Worm (Caenorhabditis elegans) whole organism, L4 larva: Measurements from ENCODE around the gene F02E11.3.
"Not testable (repeated sequence)": the region's sequence is repeated elsewhere in the genome, so short reads cannot be mapped to it uniquely, and the experiment has no call there.

Source experiments
- D1046.2 ChIP-seq: fragments of 200-800 bp; sonication (Bioruptor generic); IDR thresholded peaks from 2 replicates; pipeline ENCODE4 v1.3.6; 2022; ENCODE audit warnings: missing genetic modification characterization, missing compliant biosample characterization
- F37D6.2 ChIP-seq: sonication (generic microtip); optimal IDR thresholded peaks from 2 replicates; lab custom pipeline; 2016; ENCODE audit warnings: mild to moderate bottlenecking, missing genetic modification characterization, missing compliant biosample characterization
- T26A8.4 ChIP-seq: fragments of 200-800 bp; sonication (Bioruptor generic); IDR thresholded peaks from 2 replicates; pipeline ENCODE4 v1.3.6; 2022; ENCODE audit warnings: missing genetic modification characterization, missing compliant biosample characterization
- Y5F2A.4 ChIP-seq: fragments of 200-800 bp; sonication (Bioruptor generic); optimal IDR thresholded peaks from 2 replicates; lab custom pipeline; 2018; ENCODE audit warnings: mild to moderate bottlenecking, missing genetic modification characterization, missing compliant biosample characterization
- aly-2 ChIP-seq: sonication (generic microtip); optimal IDR thresholded peaks from 2 replicates; lab custom pipeline; 2018; ENCODE audit warnings: missing biosample characterization, missing genetic modification characterization
- ceh-28 ChIP-seq: fragments of 150-350 bp; optimal IDR thresholded peaks from 2 replicates; lab custom pipeline; 2014; ENCODE audit warnings: missing biosample characterization, missing genetic modification reagents, missing genetic modification characterization
- ceh-32 ChIP-seq: sonication (generic microtip); optimal IDR thresholded peaks from 2 replicates; lab custom pipeline; 2016; ENCODE audit warnings: mild to moderate bottlenecking, missing genetic modification characterization, missing compliant biosample characterization; ENCODE audit not compliant: poor library complexity
- ceh-44 ChIP-seq: fragments of 200-800 bp; sonication (Bioruptor generic); IDR thresholded peaks from 2 replicates; pipeline ENCODE4 v1.3.6; 2022; ENCODE audit warnings: missing genetic modification reagents, missing genetic modification characterization, missing compliant biosample characterization
- daf-16 ChIP-seq, 3 experiments: sonication (generic microtip); optimal IDR thresholded peaks; 2 replicates each; lab custom pipeline; 2016 to 2017; ENCODE audit warnings: missing genetic modification characterization in 3 of 3, missing genetic modification reagents in 3 of 3, mild to moderate bottlenecking in 2 of 3, missing compliant biosample characterization in 2 of 3, missing biosample characterization in 1 of 3, moderate library complexity in 1 of 3
- dmd-6 ChIP-seq: fragments of 200-800 bp; sonication (Bioruptor generic); IDR thresholded peaks from 2 replicates; pipeline ENCODE4 v1.3.6; 2022; ENCODE audit warnings: missing genetic modification reagents, missing genetic modification characterization, missing compliant biosample characterization
- dpl-1 ChIP-seq: fragments of 150-350 bp; optimal IDR thresholded peaks from 2 replicates; lab custom pipeline; 2014; ENCODE audit warnings: missing biosample characterization, missing genetic modification reagents, missing genetic modification characterization
- duxl-1 ChIP-seq: sonication (generic microtip); optimal IDR thresholded peaks from 2 replicates; lab custom pipeline; 2016; ENCODE audit warnings: mild to moderate bottlenecking, missing genetic modification characterization, moderate library complexity, missing compliant biosample characterization; ENCODE audit not compliant: poor library complexity
- dve-1 ChIP-seq: sonication (generic microtip); optimal IDR thresholded peaks from 2 replicates; lab custom pipeline; 2017; ENCODE audit warnings: antibody characterized with exemption, mild to moderate bottlenecking, missing genetic modification characterization, missing compliant biosample characterization; ENCODE audit not compliant: insufficient read depth
- fkh-10 ChIP-seq: fragments of 150-350 bp; optimal IDR thresholded peaks from 2 replicates; lab custom pipeline; 2014; ENCODE audit warnings: missing biosample characterization, missing genetic modification reagents, missing genetic modification characterization
- hlh-11 ChIP-seq: fragments of 200-800 bp; sonication (Bioruptor generic); optimal IDR thresholded peaks from 2 replicates; lab custom pipeline; 2018; ENCODE audit warnings: mild to moderate bottlenecking, missing genetic modification characterization, missing compliant biosample characterization
- hlh-30 ChIP-seq: sonication (generic microtip); optimal IDR thresholded peaks from 2 replicates; lab custom pipeline; 2017; ENCODE audit warnings: antibody characterized with exemption, mild to moderate bottlenecking, missing genetic modification characterization, missing compliant biosample characterization; ENCODE audit not compliant: insufficient read depth
- lin-29 ChIP-seq: fragments of 200-800 bp; sonication (Bioruptor generic); IDR thresholded peaks from 2 replicates; pipeline ENCODE4 v1.3.6; 2022; ENCODE audit warnings: missing genetic modification reagents, missing genetic modification characterization, missing compliant biosample characterization
- mdt-29 ChIP-seq: fragments of 200-800 bp; sonication (Bioruptor generic); IDR thresholded peaks from 2 replicates; pipeline ENCODE4 v1.3.6; 2022; ENCODE audit warnings: missing genetic modification reagents, missing genetic modification characterization, missing compliant biosample characterization
- nhr-102 ChIP-seq: sonication (generic microtip); optimal IDR thresholded peaks from 2 replicates; lab custom pipeline; 2016; ENCODE audit warnings: mild to moderate bottlenecking, missing genetic modification characterization, moderate library complexity, missing compliant biosample characterization
- nhr-11 ChIP-seq: fragments of 150-350 bp; optimal IDR thresholded peaks from 2 replicates; lab custom pipeline; 2014; ENCODE audit warnings: missing biosample characterization, missing genetic modification characterization
- nhr-111 ChIP-seq: fragments of 200-800 bp; sonication (Bioruptor generic); optimal IDR thresholded peaks from 2 replicates; lab custom pipeline; 2018; ENCODE audit warnings: mild to moderate bottlenecking, missing genetic modification characterization, missing compliant biosample characterization
- nhr-28 ChIP-seq: fragments of 150-350 bp; optimal IDR thresholded peaks from 2 replicates; lab custom pipeline; 2014; ENCODE audit warnings: missing biosample characterization, missing genetic modification characterization
- nhr-77 ChIP-seq: fragments of 150-350 bp; optimal IDR thresholded peaks from 2 replicates; lab custom pipeline; 2014; ENCODE audit warnings: missing biosample characterization, missing genetic modification characterization
- php-3 ChIP-seq: fragments of 200-800 bp; sonication (Bioruptor generic); IDR thresholded peaks from 2 replicates; pipeline ENCODE4 v1.3.6; 2022; ENCODE audit warnings: missing genetic modification reagents, missing genetic modification characterization, missing compliant biosample characterization
- pqm-1 ChIP-seq: sonication (generic microtip); optimal IDR thresholded peaks from 2 replicates; lab custom pipeline; 2017; ENCODE audit warnings: missing biosample characterization, missing genetic modification characterization
- unc-130 ChIP-seq: sonication (generic microtip); optimal IDR thresholded peaks from 2 replicates; lab custom pipeline; 2016; ENCODE audit warnings: missing genetic modification reagents, missing genetic modification characterization, missing compliant biosample characterization
- unc-62 ChIP-seq, 3 experiments: fragments of 150-350 bp in 1 of 3; sonication (generic microtip); optimal IDR thresholded peaks in 2 of 3; peaks in 1 of 3; 1 replicate in 1 of 3; 2 replicates in 2 of 3; lab custom pipeline; 2014 to 2017; ENCODE audit warnings: missing biosample characterization in 3 of 3, missing genetic modification characterization in 3 of 3, missing genetic modification reagents in 3 of 3, missing genotype in 1 of 3
- vab-7 ChIP-seq: fragments of 200-800 bp; sonication (Bioruptor generic); IDR thresholded peaks from 2 replicates; pipeline ENCODE4 v1.3.6; 2022; ENCODE audit warnings: missing genetic modification reagents, missing genetic modification characterization, missing compliant biosample characterization
- zfp-2 ChIP-seq: sonication (generic microtip); optimal IDR thresholded peaks from 2 replicates; lab custom pipeline; 2016; ENCODE audit warnings: mild to moderate bottlenecking, missing genetic modification characterization, missing compliant biosample characterization
- zip-2 ChIP-seq: fragments of 150-350 bp; optimal IDR thresholded peaks from 2 replicates; lab custom pipeline; 2014; ENCODE audit warnings: missing biosample characterization, missing genetic modification characterization

The F02E11.3 gene

DNA sequence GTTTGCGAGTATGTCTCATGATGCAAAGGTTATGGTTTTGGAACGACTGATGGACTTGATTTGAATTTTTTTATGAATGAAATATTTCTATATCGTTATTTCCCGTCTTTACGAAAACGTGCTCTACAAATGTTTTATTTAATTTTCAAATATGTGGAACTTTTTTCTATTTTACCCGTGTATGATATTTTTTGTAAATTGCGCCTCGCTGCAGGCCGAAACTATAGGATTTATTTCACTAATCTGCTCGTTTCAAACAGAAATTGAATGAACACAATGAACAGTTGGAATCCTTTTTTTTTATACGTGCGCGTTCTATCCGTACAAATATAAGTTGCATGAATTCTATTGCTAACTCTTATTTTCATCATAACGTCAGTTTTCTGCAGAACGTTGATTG, 23.1 kb upstream of the F02E11.3 start, which contains the start of gene btb-18:
TSS of gene btb-18 (plus strand) at position 301 of the 400 bp plus-strand sequence.
- TF ChIP-seq dve-1 (tag; lab: Kevin White, UChicago) (peak; percentile 39), daf-16 (GFP tag; optimal IDR thresholded peaks at IDR 0.05; lab: Kevin White, UChicago) (no peak), daf-16 (tag; optimal IDR thresholded peaks at IDR 0.05; lab: Kevin White, UChicago) (peak; percentile 50), lin-29 (GFP tag; lab: Robert Waterston, UW) (no peak)

DNA sequence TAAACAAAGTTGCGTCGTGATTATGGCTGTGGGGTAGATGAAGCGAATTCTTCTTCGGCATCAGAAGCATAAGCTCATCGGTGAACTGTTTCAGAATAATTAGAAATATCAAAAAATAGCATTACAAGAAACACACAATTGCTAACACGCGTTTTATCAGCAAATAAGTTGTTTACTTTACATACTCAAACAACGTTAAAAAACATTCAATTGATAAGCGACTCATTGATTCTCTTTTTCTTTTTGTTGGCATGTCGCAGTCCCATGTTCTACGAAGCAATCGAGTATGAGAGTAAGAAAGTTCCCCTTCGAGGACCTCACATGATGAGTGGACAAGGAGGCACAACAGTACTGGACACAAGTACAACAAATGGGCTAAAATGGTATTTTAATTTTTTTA, 21.8 kb upstream of the F02E11.3 start, which contains the start of gene btb-16:
TSS of gene btb-16 (plus strand) at position 240 of the 400 bp plus-strand sequence.
- TF ChIP-seq hlh-30 (tag; lab: Kevin White, UChicago) (peak; percentile 26), pqm-1 (peak; percentile 1), ceh-28 (tag; lab: Kevin White, UChicago) (no peak), Y5F2A.4 (GFP tag; lab: Kevin White, UChicago) (no peak), vab-7 (GFP tag; lab: Robert Waterston, UW) (no peak), nhr-77 (tag; lab: Kevin White, UChicago) (no peak), nhr-102 (tag; lab: Kevin White, UChicago) (no peak), nhr-11 (tag; lab: Kevin White, UChicago) (no peak), T26A8.4 (GFP tag; lab: Robert Waterston, UW) (no peak), zip-2 (tag; lab: Kevin White, UChicago) (no peak), nhr-111 (GFP tag; lab: Kevin White, UChicago) (no peak), fkh-10 (GFP tag; lab: Kevin White, UChicago) (no peak), D1046.2 (GFP tag; lab: Robert Waterston, UW) (no peak), ceh-32 (tag; lab: Kevin White, UChicago) (no peak), dmd-6 (GFP tag; lab: Robert Waterston, UW) (0 out of 2 replicates have a peak, but pooled peaks have one; percentile 13), hlh-11 (tag; lab: Kevin White, UChicago) (peak; percentile 9), nhr-28 (tag; lab: Kevin White, UChicago) (peak; percentile 36), daf-16 (GFP tag; optimal IDR thresholded peaks at IDR 0.05; lab: Kevin White, UChicago) (no peak), daf-16 (tag; optimal IDR thresholded peaks at IDR 0.05; lab: Kevin White, UChicago) (peak; percentile 91), dve-1 (tag; lab: Kevin White, UChicago) (peak; percentile 40), mdt-29 (no peak)

DNA sequence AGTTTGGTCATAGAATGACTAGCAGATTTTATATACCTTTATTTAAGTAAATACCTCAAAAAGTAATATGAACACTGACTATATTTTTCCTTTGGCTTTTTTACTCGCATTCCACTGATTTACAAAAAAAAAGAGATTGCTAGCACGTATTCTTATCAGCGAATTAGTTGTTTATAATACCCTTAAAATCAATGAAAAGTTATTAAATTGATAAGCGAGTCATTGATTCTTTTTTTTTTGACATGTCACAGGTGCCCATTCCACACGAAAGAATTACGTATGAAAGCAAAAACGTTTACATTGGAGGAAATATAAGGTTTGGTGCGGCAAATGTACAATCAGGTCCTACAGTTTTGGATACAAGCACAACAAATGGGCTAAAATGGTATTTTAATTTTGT, 20.4 kb upstream of the F02E11.3 start, which contains the start of gene btb-17:
TSS of gene btb-17 (plus strand) at position 213 of the 400 bp plus-strand sequence.
- TF ChIP-seq php-3 (GFP tag; lab: Robert Waterston, UW) (0 out of 2 replicates have a peak, but pooled peaks have one; percentile 59), hlh-11 (tag; lab: Kevin White, UChicago) (peak; percentile 24), dmd-6 (GFP tag; lab: Robert Waterston, UW) (peak; percentile 62), pqm-1 (peak; percentile 54), nhr-28 (tag; lab: Kevin White, UChicago) (peak; percentile 52), zfp-2 (tag; lab: Kevin White, UChicago) (no peak), mdt-29 (no peak), F37D6.2 (tag; lab: Kevin White, UChicago) (no peak), daf-16 (GFP tag; optimal IDR thresholded peaks at IDR 0.05; lab: Kevin White, UChicago) (no peak), daf-16 (tag; optimal IDR thresholded peaks at IDR 0.05; lab: Kevin White, UChicago) (peak; percentile 92)

DNA sequence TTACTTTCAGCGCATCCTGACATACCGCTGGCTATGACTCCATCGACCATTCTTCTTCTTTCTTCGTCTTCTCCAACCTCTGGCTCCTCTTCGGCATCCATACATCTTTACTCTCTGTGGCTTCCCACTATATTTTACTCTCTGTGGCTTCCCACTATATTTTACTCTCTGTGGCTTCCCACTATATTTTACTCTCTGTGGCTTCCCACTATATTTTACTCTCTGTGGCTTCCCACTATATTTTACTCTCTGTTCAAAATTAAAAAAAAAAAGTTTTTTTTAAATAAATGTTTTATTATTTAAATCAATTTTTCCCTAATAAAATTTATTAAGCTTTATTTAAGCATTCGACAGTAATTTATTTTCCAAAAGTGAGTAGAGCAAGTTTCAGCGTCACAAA, 15.7 kb upstream of the F02E11.3 start, which contains the start of gene F39E9.14:
TSS of gene F39E9.14 (minus strand) at position 101 of the 400 bp plus-strand sequence.
- not testable (repeated sequence) for TF ChIP-seq unc-130 (GFP tag; lab: Kevin White, UChicago); ceh-44 (GFP tag; lab: Robert Waterston, UW); F37D6.2 (tag; lab: Kevin White, UChicago)

DNA sequence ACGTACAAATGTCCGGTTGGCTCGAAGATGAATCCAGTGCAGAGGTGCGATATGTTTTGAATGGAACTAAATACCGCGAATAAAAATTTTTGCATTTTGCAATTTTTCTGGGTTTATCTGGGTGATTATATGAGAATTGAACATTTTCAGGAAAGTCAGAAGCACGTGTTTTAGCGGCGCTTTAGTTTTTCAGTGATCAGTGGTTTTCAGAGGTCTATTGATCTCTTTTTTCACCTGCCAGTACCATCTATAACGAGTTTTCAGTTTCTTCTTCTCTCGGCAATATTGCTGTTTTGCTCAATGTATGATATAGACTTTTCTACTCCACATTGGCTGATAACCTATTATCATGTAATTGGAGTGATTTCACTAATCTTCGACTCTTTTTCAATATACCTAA, 12.2 kb upstream of the F02E11.3 start, which contains the start of gene sri-63:
TSS of gene sri-63 (plus strand) at position 301 of the 400 bp plus-strand sequence.
- TF ChIP-seq duxl-1 (tag; lab: Kevin White, UChicago): no peak
- no peak for TF ChIP-seq aly-2 (tag; lab: Kevin White, UChicago)
- TF ChIP-seq unc-62 (GFP tag; optimal IDR thresholded peaks at IDR 0.05 in 1 of 2; lab: Kevin White, UChicago): peak in 1 of 2 experiments; percentile 46
- no peak for TF ChIP-seq unc-62 (tag; optimal IDR thresholded peaks at IDR 0.05; lab: Kevin White, UChicago)
- no peak for TF ChIP-seq dpl-1 (GFP tag; lab: Kevin White, UChicago)
- TF ChIP-seq, all 104 proteins: peak for 1
